Worm (Caenorhabditis elegans): Measurements from ENCODE around the gene msp-79.

- TF ChIP-seq F37D6.2 (tag; optimal IDR thresholded peaks at IDR 0.05) (no peak), jun-1 (tag; optimal IDR thresholded peaks at IDR 0.05) (no peak), sdz-12 (GFP tag; optimal IDR thresholded peaks at IDR 0.05) (no peak), nhr-11 (tag; optimal IDR thresholded peaks at IDR 0.05) (no peak), nhr-6 (tag; optimal IDR thresholded peaks at IDR 0.05) (no peak)
These were observed 24.1 kb downstream of the msp-79 start, which contains the start of gene C28D4.7 for ce11 chrIV:9742883-9743282.

Data from whole organism, L4 larva.